Worm (Caenorhabditis elegans) whole organism, midembryonic: ENCODE results near the gene sprr-3.

ENCODE experiments used
- T22C8.4 ChIP-seq: fragments of 200-800 bp; sonication (Bioruptor generic); IDR thresholded peaks from 2 replicates; pipeline ENCODE4 v1.3.6; 2022; ENCODE audit warnings: missing genetic modification characterization, missing compliant biosample characterization
- cog-1 ChIP-seq: sonication (generic microtip); optimal IDR thresholded peaks from 2 replicates; lab custom pipeline; 2016; ENCODE audit warnings: missing genetic modification characterization, missing compliant biosample characterization
- flt-1 ChIP-seq: fragments of 200-800 bp; sonication (Bioruptor generic); IDR thresholded peaks from 2 replicates; pipeline ENCODE4 v1.3.6; 2022; ENCODE audit warnings: missing genetic modification characterization, missing compliant biosample characterization
- klf-2 ChIP-seq: fragments of 200-800 bp; sonication (Bioruptor generic); conservative IDR thresholded peaks from 2 replicates; pipeline ENCODE4 v1.3.6; 2022; ENCODE audit warnings: missing genetic modification reagents, missing genetic modification characterization, missing compliant biosample characterization
- ref-1 ChIP-seq: fragments of 200-800 bp; sonication (Bioruptor generic); conservative IDR thresholded peaks from 2 replicates; pipeline ENCODE4 v1.3.6; 2022; ENCODE audit warnings: missing genetic modification reagents, missing genetic modification characterization, missing compliant biosample characterization
- tab-1 ChIP-seq: fragments of 200-800 bp; sonication (Bioruptor generic); IDR thresholded peaks from 2 replicates; pipeline ENCODE4 v1.3.6; 2022; ENCODE audit warnings: missing genetic modification characterization, missing compliant biosample characterization
- ztf-23 ChIP-seq: fragments of 200-800 bp; sonication (Bioruptor generic); IDR thresholded peaks from 2 replicates; pipeline ENCODE4 v1.3.6; 2022; ENCODE audit warnings: missing genetic modification reagents, missing genetic modification characterization, missing compliant biosample characterization
- ztf-29 ChIP-seq: fragments of 200-800 bp; sonication (Bioruptor generic); IDR thresholded peaks from 2 replicates; pipeline ENCODE4 v1.3.6; 2022; ENCODE audit warnings: missing genetic modification reagents, missing genetic modification characterization, missing compliant biosample characterization

- peak; percentile 49; the same call in 1 of the 2 replicates for TF ChIP-seq T22C8.4 (GFP tag; lab: Robert Waterston, UW)
- TF ChIP-seq ztf-23 (GFP tag; lab: Robert Waterston, UW): no peak
- no peak for TF ChIP-seq tab-1 (GFP tag; lab: Robert Waterston, UW)
- TF ChIP-seq klf-2 (GFP tag; lab: Robert Waterston, UW): no peak
- TF ChIP-seq cog-1 (tag; lab: Kevin White, UChicago): no peak
- TF ChIP-seq ztf-29 (GFP tag; lab: Robert Waterston, UW): no peak
- no peak for TF ChIP-seq flt-1
- TF ChIP-seq ref-1 (GFP tag; lab: Robert Waterston, UW): no peak
Measured at ce11 chrIV:2552276-2552675, 10.2 kb downstream of the sprr-3 start.
